Fruit fly (Drosophila melanogaster): ENCODE data around the gene Toll-9.
A peak's percentile ranks its signal among the peaks of the same experiment; 100 is the strongest.

Gene Toll-9

DNA sequence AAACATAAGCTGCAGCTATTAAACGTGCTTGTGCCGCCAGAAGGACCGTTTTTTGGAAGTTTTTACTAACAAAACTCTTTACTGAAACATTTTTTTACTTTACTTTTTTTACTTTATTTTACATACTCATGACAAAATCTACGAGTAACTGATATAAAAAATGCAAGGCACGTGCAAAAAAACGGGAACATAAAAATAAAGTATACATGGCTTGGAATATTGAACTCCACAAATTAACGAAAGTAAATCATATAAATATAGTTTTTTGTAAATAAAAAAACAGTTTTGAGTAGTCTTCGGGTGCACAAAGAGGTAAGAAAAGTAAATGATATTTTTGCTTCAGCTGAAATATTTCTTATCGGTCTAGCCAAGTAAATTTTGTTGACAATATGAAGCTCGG lies 45.9 kb downstream of the Toll-9 start, which contains the start of gene Spn77Bb:
Gene Spn77Bb (plus strand): TSS at position 301 of the 400 bp plus-strand sequence.
- no peak for TF ChIP-seq CG8478 (optimal IDR thresholded peaks at IDR 0.05)

DNA sequence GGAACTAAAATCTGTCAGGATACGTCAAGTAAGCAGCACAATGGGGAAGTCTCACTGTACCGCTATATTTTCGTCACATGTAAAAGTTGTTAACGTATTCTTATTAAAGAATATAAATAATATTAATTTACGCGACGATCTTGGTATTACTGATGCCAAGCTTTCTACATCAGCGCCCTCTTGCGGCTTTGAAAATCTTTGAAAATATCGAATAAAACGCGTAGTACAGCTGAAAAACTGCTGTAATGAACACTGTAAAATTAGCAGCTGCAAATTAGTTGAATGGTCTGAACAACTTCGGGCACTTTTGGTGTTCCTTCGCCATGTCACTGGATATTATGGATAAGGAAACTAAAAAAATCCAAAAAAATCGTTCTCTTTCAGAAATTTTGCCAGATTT lies 46.5 kb downstream of the Toll-9 start:
- TF ChIP-seq CTCF (optimal IDR thresholded peaks at IDR 0.05), result peak; percentile 50 to 78
- TF ChIP-seq CG8478 (optimal IDR thresholded peaks at IDR 0.05), result no peak

DNA sequence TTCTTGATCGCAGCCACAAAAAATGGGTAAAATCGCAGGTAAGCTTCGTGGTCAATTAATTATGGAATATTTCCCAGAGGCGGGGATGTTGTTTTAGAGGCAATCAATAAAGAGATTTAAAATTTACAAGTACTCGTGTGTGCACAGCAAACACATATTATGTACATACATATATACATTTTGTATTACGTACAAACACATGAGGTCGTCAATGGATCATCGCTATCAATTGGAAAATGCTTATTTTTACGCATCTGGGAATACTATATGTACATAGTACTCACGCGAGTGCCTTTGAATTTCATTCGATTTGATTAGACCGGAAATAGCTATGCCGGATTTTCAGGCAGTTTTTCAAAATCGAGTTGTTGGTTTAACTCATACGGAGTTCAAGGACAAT lies 48.8 kb downstream of the Toll-9 start:
- TF ChIP-seq CG8478 (optimal IDR thresholded peaks at IDR 0.05) (no peak), CTCF (optimal IDR thresholded peaks at IDR 0.05) (no peak)

DNA sequence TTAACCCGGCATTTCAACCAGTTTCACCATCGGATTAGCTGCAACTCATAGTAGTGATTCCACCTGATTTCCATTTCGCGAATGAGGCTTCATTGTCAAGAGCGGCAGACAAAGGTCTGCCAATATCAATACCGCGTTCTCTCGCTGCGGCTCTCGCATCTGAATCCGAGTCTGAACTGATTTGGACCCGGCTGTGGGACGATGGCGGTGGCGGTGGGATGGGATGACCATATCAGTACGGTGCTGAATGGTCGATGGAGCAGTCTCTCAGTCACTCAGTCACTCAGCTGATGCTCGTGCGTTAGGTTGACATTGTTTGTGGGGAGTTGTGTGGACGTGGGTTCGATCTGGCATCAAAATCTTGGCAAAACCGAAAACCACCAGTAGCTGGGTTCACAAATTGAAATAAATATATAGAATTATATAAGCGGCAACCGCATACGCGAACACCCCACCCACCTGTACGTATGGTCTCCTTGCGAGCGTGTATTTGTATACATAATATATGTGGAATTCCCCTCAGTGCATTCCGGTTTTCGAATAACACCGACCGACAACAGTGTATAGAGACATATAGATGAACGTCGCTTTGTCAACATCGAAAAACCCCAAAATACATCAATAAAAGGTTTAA lies 49.5 kb downstream of the Toll-9 start, which contains the start of gene Spn77Ba:
Gene Spn77Ba (plus strand): TSS at position 235 of the 634 bp plus-strand sequence.
- TF ChIP-seq CTCF (optimal IDR thresholded peaks at IDR 0.05) (no peak), CG8478 (optimal IDR thresholded peaks at IDR 0.05) (no peak)

DNA sequence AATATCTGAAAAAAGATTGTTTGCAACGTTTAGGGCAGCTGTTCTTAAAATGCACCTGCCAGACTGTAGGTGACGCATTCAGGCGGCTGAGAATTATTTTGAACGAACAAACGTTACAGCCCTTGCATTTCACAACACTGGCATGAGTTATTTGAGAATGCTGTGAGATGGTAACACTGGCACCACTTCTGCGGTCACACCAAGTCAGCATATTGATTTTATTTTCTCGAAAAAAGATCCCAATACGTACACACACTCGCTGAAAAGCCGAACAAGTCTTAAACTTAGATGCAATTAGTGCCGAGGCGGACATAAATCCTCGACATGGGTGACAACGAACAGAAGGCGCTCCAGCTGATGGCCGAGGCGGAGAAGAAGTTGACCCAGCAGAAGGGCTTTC lies 53.1 kb downstream of the Toll-9 start, which contains the start of gene alphaSnap:
Gene alphaSnap (plus strand): TSS at position 164 of the 400 bp plus-strand sequence.
- no peak for TF ChIP-seq CG8478 (optimal IDR thresholded peaks at IDR 0.05)
- peak; percentile 54 to 59 for TF ChIP-seq CTCF (optimal IDR thresholded peaks at IDR 0.05)
